Fruit fly (Drosophila melanogaster) whole organism, embryonic: ENCODE results near the gene CG7739.

ENCODE experiments used
- ATbp ChIP-seq: fragments of 200-800 bp; sonication (Bioruptor generic); optimal IDR thresholded peaks from 2 replicates; lab custom pipeline; 2017; ENCODE audit warnings: missing biosample characterization, mild to moderate bottlenecking, missing genetic modification characterization, missing genetic modification reagents
- CG10147 ChIP-seq: fragments of 200-800 bp; sonication (Bioruptor generic); optimal IDR thresholded peaks from 2 replicates; lab custom pipeline; 2019; ENCODE audit warnings: missing biosample characterization, mild to moderate bottlenecking, missing genetic modification characterization, moderate library complexity
- CG10959 ChIP-seq: fragments of 200-800 bp; sonication (Bioruptor generic); IDR thresholded peaks from 2 replicates; pipeline ENCODE4 v1.3.6; 2022; ENCODE audit warnings: missing biosample characterization, missing genetic modification characterization
- CG12155 ChIP-seq: fragments of 200-800 bp; sonication (Bioruptor generic); optimal IDR thresholded peaks from 3 replicates; lab custom pipeline; 2016; ENCODE audit warnings: missing biosample characterization, missing genetic modification characterization
- CG1233 ChIP-seq: fragments of 200-800 bp; sonication (Bioruptor generic); optimal IDR thresholded peaks from 4 replicates; lab custom pipeline; 2018; ENCODE audit warnings: missing biosample characterization, mild to moderate bottlenecking, missing genetic modification characterization
- CG12769 ChIP-seq: fragments of 200-800 bp; sonication (Bioruptor generic); optimal IDR thresholded peaks from 2 replicates; lab custom pipeline; 2019; ENCODE audit warnings: missing biosample characterization, mild to moderate bottlenecking, missing genetic modification characterization, moderate library complexity
- CG12942 ChIP-seq: fragments of 200-800 bp; sonication (Bioruptor generic); optimal IDR thresholded peaks from 3 replicates; lab custom pipeline; 2016; ENCODE audit warnings: missing biosample characterization, missing genetic modification characterization
- CG16863 ChIP-seq: fragments of 200-800 bp; sonication (Bioruptor generic); optimal IDR thresholded peaks from 3 replicates; lab custom pipeline; 2016; ENCODE audit warnings: missing biosample characterization, missing genetic modification characterization
- CG17612 ChIP-seq: fragments of 200-800 bp; sonication (Bioruptor generic); IDR thresholded peaks from 2 replicates; pipeline ENCODE4 v1.3.6; 2022; ENCODE audit warnings: missing biosample characterization, missing genetic modification characterization
- CG18764 ChIP-seq: fragments of 200-800 bp; sonication (Bioruptor generic); optimal IDR thresholded peaks from 3 replicates; lab custom pipeline; 2016; ENCODE audit warnings: missing biosample characterization, missing genetic modification characterization
- CG6683 ChIP-seq: fragments of 200-800 bp; sonication (Bioruptor generic); optimal IDR thresholded peaks from 2 replicates; lab custom pipeline; 2017; ENCODE audit warnings: missing biosample characterization, mild to moderate bottlenecking, missing genetic modification characterization, missing genetic modification reagents
- CG6689 ChIP-seq: fragments of 200-800 bp; sonication (Bioruptor generic); IDR thresholded peaks from 2 replicates; pipeline ENCODE4 v1.3.6; 2022; ENCODE audit warnings: missing biosample characterization, missing genetic modification characterization
- CG7987 ChIP-seq: fragments of 200-800 bp; sonication (Bioruptor generic); optimal IDR thresholded peaks from 2 replicates; lab custom pipeline; 2018; ENCODE audit warnings: missing biosample characterization, mild to moderate bottlenecking, missing genetic modification characterization, moderate library complexity
- CG8281 ChIP-seq: fragments of 200-800 bp; sonication (Bioruptor generic); optimal IDR thresholded peaks from 2 replicates; lab custom pipeline; 2018; ENCODE audit warnings: missing biosample characterization, mild to moderate bottlenecking, missing genetic modification characterization, moderate library complexity
- CkIIα-i1 ChIP-seq: fragments of 200-800 bp; sonication (Bioruptor generic); IDR thresholded peaks from 2 replicates; pipeline ENCODE4 v1.3.6; 2022; ENCODE audit warnings: missing biosample characterization, missing genetic modification characterization
- CrebB ChIP-seq: fragments of 200-800 bp; sonication (Bioruptor generic); optimal IDR thresholded peaks from 3 replicates; lab custom pipeline; 2018; ENCODE audit warnings: missing biosample characterization, mild to moderate bottlenecking, missing genetic modification characterization
- Dbx ChIP-seq: fragments of 200-800 bp; sonication (Bioruptor generic); IDR thresholded peaks from 3 replicates; pipeline ENCODE4 v1.3.6; 2022; ENCODE audit warnings: missing biosample characterization, missing genetic modification characterization
- Dfd ChIP-seq, 2 experiments: fragments of >200 bp; optimal IDR thresholded peaks; 2 replicates each; lab custom pipeline; 2017; ENCODE audit warnings: missing biosample characterization in 2 of 2, missing genetic modification characterization in 2 of 2
- Dip2 ChIP-seq: fragments of 200-800 bp; sonication (Bioruptor generic); IDR thresholded peaks from 2 replicates; pipeline ENCODE4 v1.3.6; 2022; ENCODE audit warnings: missing biosample characterization, missing genetic modification characterization
- Dp ChIP-seq: fragments of 200-800 bp; sonication (Bioruptor generic); optimal IDR thresholded peaks from 2 replicates; lab custom pipeline; 2018; ENCODE audit warnings: missing biosample characterization, mild to moderate bottlenecking, missing genetic modification characterization, moderate library complexity
- Fer1 ChIP-seq: fragments of 200-800 bp; sonication (Bioruptor generic); optimal IDR thresholded peaks from 2 replicates; lab custom pipeline; 2017; ENCODE audit warnings: missing biosample characterization, mild to moderate bottlenecking, missing genetic modification characterization
- Hr78 ChIP-seq, 2 experiments: fragments of 200-800 bp in 1 of 2; fragments of >200 bp in 1 of 2; sonication (Bioruptor generic) in 1 of 2; optimal IDR thresholded peaks; 2 replicates each; lab custom pipeline; 2017 to 2019; ENCODE audit warnings: missing biosample characterization in 2 of 2, missing genetic modification characterization in 2 of 2, mild to moderate bottlenecking in 1 of 2, moderate library complexity in 1 of 2
- Kr ChIP-seq: fragments of 200-800 bp; sonication (Bioruptor generic); optimal IDR thresholded peaks from 2 replicates; lab custom pipeline; 2017; ENCODE audit warnings: missing biosample characterization, mild to moderate bottlenecking, missing genetic modification characterization
- Med ChIP-seq: fragments of 200-800 bp; sonication (Bioruptor generic); peaks from one replicate; lab custom pipeline; 2016; ENCODE audit warnings: missing biosample characterization, missing genetic modification characterization, mild to moderate bottlenecking, inconsistent platforms, moderate library complexity
- Mrtf ChIP-seq: fragments of 200-800 bp; sonication (Bioruptor generic); IDR thresholded peaks from 3 replicates; pipeline ENCODE4 v1.3.6; 2022; ENCODE audit warnings: missing biosample characterization, missing genetic modification characterization
- NFAT ChIP-seq: fragments of 200-800 bp; sonication (Bioruptor generic); IDR thresholded peaks from 2 replicates; pipeline ENCODE4 v1.3.6; 2022; ENCODE audit warnings: missing biosample characterization, missing genetic modification characterization
- Poxn ChIP-seq: fragments of 200-800 bp; sonication (Bioruptor generic); IDR thresholded peaks from 2 replicates; pipeline ENCODE4 v1.3.6; 2022; ENCODE audit warnings: missing biosample characterization, missing genetic modification characterization
- Sry-β ChIP-seq: fragments of 200-800 bp; sonication (Bioruptor generic); optimal IDR thresholded peaks from 2 replicates; lab custom pipeline; 2018; ENCODE audit warnings: missing biosample characterization, mild to moderate bottlenecking, missing genetic modification characterization, moderate library complexity
- Xbp1 ChIP-seq: fragments of 200-800 bp; sonication (Bioruptor generic); optimal IDR thresholded peaks from 3 replicates; lab custom pipeline; 2016; ENCODE audit warnings: missing biosample characterization, mild to moderate bottlenecking, missing genetic modification characterization
- ab ChIP-seq: fragments of 200-800 bp; sonication (Bioruptor generic); optimal IDR thresholded peaks from 2 replicates; lab custom pipeline; 2016; ENCODE audit warnings: missing biosample characterization, missing genetic modification characterization
- ac ChIP-seq: fragments of 200-800 bp; sonication (Bioruptor generic); optimal IDR thresholded peaks from 3 replicates; lab custom pipeline; 2017; ENCODE audit warnings: missing biosample characterization, mild to moderate bottlenecking, missing genetic modification characterization
- ase ChIP-seq: fragments of 200-800 bp; sonication (Bioruptor generic); IDR thresholded peaks from 3 replicates; pipeline ENCODE4 v1.3.6; 2022; ENCODE audit warnings: missing biosample characterization, missing genetic modification characterization
- bcd ChIP-seq: fragments of 200-800 bp; sonication (Bioruptor generic); optimal IDR thresholded peaks from 2 replicates; lab custom pipeline; 2017; ENCODE audit warnings: missing biosample characterization, mild to moderate bottlenecking, missing genetic modification characterization
- bsh ChIP-seq, 2 experiments: fragments of 200-800 bp; sonication (Bioruptor generic); optimal IDR thresholded peaks; 2 replicates each; lab custom pipeline; 2017 to 2018; ENCODE audit warnings: mild to moderate bottlenecking in 2 of 2, missing biosample characterization in 2 of 2, missing genetic modification characterization in 2 of 2, moderate library complexity in 1 of 2
- btn ChIP-seq: fragments of 200-800 bp; sonication (Bioruptor generic); optimal IDR thresholded peaks from 2 replicates; lab custom pipeline; 2016; ENCODE audit warnings: missing biosample characterization, missing genetic modification characterization
- cad ChIP-seq: fragments of >200 bp; optimal IDR thresholded peaks from 2 replicates; lab custom pipeline; 2017; ENCODE audit warnings: missing biosample characterization, missing genetic modification characterization
- cas ChIP-seq: fragments of 200-800 bp; sonication (Bioruptor generic); IDR thresholded peaks from 2 replicates; pipeline ENCODE4 v1.3.6; 2022; ENCODE audit warnings: missing biosample characterization, missing genetic modification characterization
- corto ChIP-seq: fragments of 200-800 bp; sonication (Bioruptor generic); optimal IDR thresholded peaks from 2 replicates; lab custom pipeline; 2016; ENCODE audit warnings: missing biosample characterization, mild to moderate bottlenecking, missing genetic modification characterization, moderate library complexity
- ems ChIP-seq: fragments of 200-800 bp; sonication (Bioruptor generic); optimal IDR thresholded peaks from 3 replicates; lab custom pipeline; 2016; ENCODE audit warnings: missing biosample characterization, missing genetic modification characterization
- esg ChIP-seq: fragments of 200-800 bp; sonication (Bioruptor generic); conservative IDR thresholded peaks from 2 replicates; pipeline ENCODE4 v1.3.6; 2022; ENCODE audit warnings: missing biosample characterization, missing genetic modification characterization
- kah ChIP-seq: fragments of 200-800 bp; sonication (Bioruptor generic); optimal IDR thresholded peaks from 2 replicates; lab custom pipeline; 2018; ENCODE audit warnings: missing biosample characterization, mild to moderate bottlenecking, missing genetic modification characterization
- lmd ChIP-seq: fragments of 200-800 bp; sonication (Bioruptor generic); IDR thresholded peaks from 2 replicates; pipeline ENCODE4 v1.3.6; 2022; ENCODE audit warnings: missing biosample characterization, missing genetic modification characterization
- mam ChIP-seq: fragments of 200-800 bp; sonication (Bioruptor generic); optimal IDR thresholded peaks from 3 replicates; lab custom pipeline; 2016; ENCODE audit warnings: missing biosample characterization, missing genetic modification characterization
- pum ChIP-seq: fragments of 200-800 bp; sonication (Bioruptor generic); optimal IDR thresholded peaks from 2 replicates; lab custom pipeline; 2016; ENCODE audit warnings: missing biosample characterization, missing genetic modification characterization
- row ChIP-seq: fragments of 200-800 bp; sonication (Bioruptor generic); IDR thresholded peaks from 3 replicates; pipeline ENCODE4 v1.3.6; 2022; ENCODE audit warnings: missing biosample characterization, missing genetic modification characterization
- sqz ChIP-seq: fragments of 200-800 bp; sonication (Bioruptor generic); optimal IDR thresholded peaks from 3 replicates; lab custom pipeline; 2018; ENCODE audit warnings: missing biosample characterization, mild to moderate bottlenecking, missing genetic modification characterization
- ssp ChIP-seq: fragments of 200-800 bp; sonication (Bioruptor generic); IDR thresholded peaks from 2 replicates; pipeline ENCODE4 v1.3.6; 2022; ENCODE audit warnings: missing biosample characterization, missing genetic modification characterization
- toy ChIP-seq: fragments of 200-800 bp; sonication (Bioruptor generic); IDR thresholded peaks from 2 replicates; pipeline ENCODE4 v1.3.6; 2022; ENCODE audit warnings: missing biosample characterization, missing genetic modification characterization
- usp ChIP-seq: fragments of >200 bp; optimal IDR thresholded peaks from 2 replicates; lab custom pipeline; 2017; ENCODE audit warnings: missing biosample characterization, missing genetic modification characterization
- wek ChIP-seq: fragments of 200-800 bp; sonication (Bioruptor generic); optimal IDR thresholded peaks from 3 replicates; lab custom pipeline; 2018; ENCODE audit warnings: missing biosample characterization, mild to moderate bottlenecking, missing genetic modification characterization, moderate library complexity

The CG7739 gene

DNA sequence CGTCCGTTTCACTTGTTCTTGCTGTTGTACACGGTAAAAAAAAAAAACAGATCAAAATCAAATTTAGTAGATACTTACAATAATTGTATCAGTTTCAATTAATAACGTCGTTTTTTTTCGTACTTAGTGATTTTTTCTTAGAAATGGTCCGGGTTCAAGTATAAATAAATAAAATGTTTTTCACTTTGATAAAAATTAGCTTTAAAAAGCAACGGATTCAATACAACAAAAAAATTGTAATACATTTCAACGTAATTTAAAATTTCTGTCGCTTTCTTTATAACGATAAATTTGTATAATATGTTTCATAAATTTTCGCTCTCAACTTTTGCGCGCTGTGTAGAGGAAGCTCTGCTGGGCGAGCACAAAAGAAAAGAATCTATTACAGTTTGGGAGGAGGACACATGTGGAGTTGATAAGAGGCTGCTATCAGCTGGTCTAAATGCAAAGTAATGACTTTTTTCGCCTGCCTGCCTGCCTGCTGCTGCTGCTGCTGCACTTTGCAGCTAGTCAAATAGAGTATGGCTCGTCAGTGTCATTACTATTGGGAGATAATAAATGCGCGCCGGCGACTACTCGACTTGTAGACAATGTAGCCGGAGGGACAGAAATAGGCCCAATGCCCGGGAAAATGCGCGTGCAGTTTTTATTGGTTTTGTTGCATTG lies 24.8 kb downstream of the CG7739 start (continued):
- TF ChIP-seq CG12942 = peak; percentile 24
- TF ChIP-seq Mrtf (GFP tag; lab: Robert Waterston, UW) = no peak
- no peak for TF ChIP-seq CkIIα-i1 (GFP tag; lab: Robert Waterston, UW)
- peak; percentile 54 for TF ChIP-seq CG12155 (GFP tag; lab: Kevin White, UChicago)
- no peak for TF ChIP-seq Sry-β (GFP tag; lab: Kevin White, UChicago)
- TF ChIP-seq CG1233 (GFP tag; lab: Kevin White, UChicago) = peak; percentile 50
- TF ChIP-seq CG18764 (GFP tag; lab: Kevin White, UChicago) = no peak
- TF ChIP-seq ssp (GFP tag; lab: Robert Waterston, UW) = peak; percentile 19; the same call in 1 of the 2 replicates
- no peak for TF ChIP-seq ac (GFP tag; lab: Kevin White, UChicago)
- peak; percentile 66 for TF ChIP-seq bcd (GFP tag; lab: Kevin White, UChicago)
- TF ChIP-seq lmd (GFP tag; lab: Robert Waterston, UW) = peak; percentile 67
- no peak for TF ChIP-seq NFAT (GFP tag; lab: Robert Waterston, UW)
- peak in 1 of 2 experiments; percentile 80 for TF ChIP-seq bsh (GFP tag; optimal IDR thresholded peaks at IDR 0.05; lab: Kevin White, UChicago)
- peak; percentile 41; the same call in 1 of the 3 replicates for TF ChIP-seq ase (GFP tag; lab: Robert Waterston, UW)
- peak; percentile 54 for TF ChIP-seq ATbp (GFP tag; lab: Kevin White, UChicago)
- no peak for TF ChIP-seq CG12769 (tag; lab: Kevin White, UChicago)
- TF ChIP-seq toy (GFP tag; lab: Robert Waterston, UW) = 0 out of 2 replicates have a peak, but pooled peaks have one; percentile 16
- peak; percentile 41 for TF ChIP-seq kah (GFP tag; lab: Kevin White, UChicago)
- peak; percentile 1 for TF ChIP-seq btn
- no peak for TF ChIP-seq Poxn (GFP tag; lab: Robert Waterston, UW)
- peak; percentile 45 for TF ChIP-seq mam (GFP tag; lab: Kevin White, UChicago)
- TF ChIP-seq ab (GFP tag; lab: Kevin White, UChicago) = no peak
- TF ChIP-seq esg (GFP tag; lab: Robert Waterston, UW) = peak; percentile 46
- no peak for TF ChIP-seq usp (GFP tag; lab: Kevin White, UChicago)
- TF ChIP-seq Dfd (GFP tag; optimal IDR thresholded peaks at IDR 0.05; lab: Kevin White, UChicago) = no peak
- TF ChIP-seq CG10959 = no peak
- peak; percentile 6 for TF ChIP-seq CG6683 (GFP tag; lab: Kevin White, UChicago)
- TF ChIP-seq Hr78 (GFP tag; optimal IDR thresholded peaks at IDR 0.05; lab: Kevin White, UChicago) = peak in 1 of 2 experiments; percentile 35
- no peak for TF ChIP-seq CrebB (tag; lab: Kevin White, UChicago)
- peak; percentile 32 for TF ChIP-seq sqz (GFP tag; lab: Kevin White, UChicago)
- peak; percentile 49 for TF ChIP-seq CG8281 (tag; lab: Kevin White, UChicago)
- TF ChIP-seq Dbx (GFP tag; lab: Robert Waterston, UW) = peak; percentile 28; the same call in 2 of the 3 replicates
- peak; percentile 21 for TF ChIP-seq ems
- no peak for TF ChIP-seq CG7987 (GFP tag; lab: Kevin White, UChicago)
- TF ChIP-seq cad (GFP tag; lab: Kevin White, UChicago) = no peak
- TF ChIP-seq wek (GFP tag; lab: Kevin White, UChicago) = no peak
- TF ChIP-seq Xbp1 (GFP tag; lab: Kevin White, UChicago) = peak; percentile 63
- peak; percentile 55 for TF ChIP-seq Fer1 (GFP tag; lab: Kevin White, UChicago)
- TF ChIP-seq CG6689 (GFP tag; lab: Robert Waterston, UW) = peak; percentile 78
- no peak for TF ChIP-seq Dip2
- TF ChIP-seq CG16863 (GFP tag; lab: Kevin White, UChicago) = peak; percentile 47
- TF ChIP-seq CG10147 (GFP tag; lab: Kevin White, UChicago) = peak; percentile 28
- peak; percentile 46 for TF ChIP-seq pum (GFP tag; lab: Kevin White, UChicago)
- no peak for TF ChIP-seq CG17612 (GFP tag; lab: Robert Waterston, UW)
- no peak for TF ChIP-seq Dp (GFP tag; lab: Kevin White, UChicago)
- TF ChIP-seq row (GFP tag; lab: Robert Waterston, UW) = peak; percentile 67
- TF ChIP-seq cas (GFP tag; lab: Robert Waterston, UW) = no peak
- no peak for TF ChIP-seq Kr (GFP tag; lab: Kevin White, UChicago)
- peak; percentile 42 for TF ChIP-seq Med (GFP tag; lab: Kevin White, UChicago)
- TF ChIP-seq corto (GFP tag; lab: Kevin White, UChicago) = no peak
